Worm (Caenorhabditis elegans): ENCODE results near the gene sdz-10.
A peak's percentile ranks its signal among the peaks of the same experiment; 100 is the strongest.

The sdz-10 gene

ce11 chrII:2735644-2736043 lies 36.4 kb downstream of the sdz-10 start:
- TF ChIP-seq ceh-22 (tag; optimal IDR thresholded peaks at IDR 0.05): no peak
- no peak for TF ChIP-seq sdc-2 (tag; optimal IDR thresholded peaks at IDR 0.05)
- TF ChIP-seq lin-11 (tag; optimal IDR thresholded peaks at IDR 0.05): no peak
- no peak for TF ChIP-seq ahr-1 (tag; optimal IDR thresholded peaks at IDR 0.05)
- TF ChIP-seq madf-2 (tag; optimal IDR thresholded peaks at IDR 0.05): no peak
- TF ChIP-seq odd-2 (tag; optimal IDR thresholded peaks at IDR 0.05): no peak
- no peak for TF ChIP-seq npax-4 (tag; optimal IDR thresholded peaks at IDR 0.05)
- no peak for TF ChIP-seq pat-9 (tag; optimal IDR thresholded peaks at IDR 0.05)
- no peak for TF ChIP-seq tbx-7 (tag; optimal IDR thresholded peaks at IDR 0.05)
- no peak for TF ChIP-seq pha-2 (tag; optimal IDR thresholded peaks at IDR 0.05)
- no peak for TF ChIP-seq syd-9 (tag; optimal IDR thresholded peaks at IDR 0.05)
- no peak for TF ChIP-seq ets-4 (tag; optimal IDR thresholded peaks at IDR 0.05)
- TF ChIP-seq pag-3 (tag; optimal IDR thresholded peaks at IDR 0.05; ENCODE audit: borderline replicate concordance): no peak
- no peak for TF ChIP-seq ceh-31 (tag; optimal IDR thresholded peaks at IDR 0.05)
- no peak for TF ChIP-seq ama-1 (optimal IDR thresholded peaks at IDR 0.05)
- TF ChIP-seq mec-3 (tag; optimal IDR thresholded peaks at IDR 0.05; ENCODE audit: borderline replicate concordance): no peak
- TF ChIP-seq gmeb-2 (tag; optimal IDR thresholded peaks at IDR 0.05): no peak
- no peak for TF ChIP-seq elt-4 (tag; optimal IDR thresholded peaks at IDR 0.05)

DNA sequence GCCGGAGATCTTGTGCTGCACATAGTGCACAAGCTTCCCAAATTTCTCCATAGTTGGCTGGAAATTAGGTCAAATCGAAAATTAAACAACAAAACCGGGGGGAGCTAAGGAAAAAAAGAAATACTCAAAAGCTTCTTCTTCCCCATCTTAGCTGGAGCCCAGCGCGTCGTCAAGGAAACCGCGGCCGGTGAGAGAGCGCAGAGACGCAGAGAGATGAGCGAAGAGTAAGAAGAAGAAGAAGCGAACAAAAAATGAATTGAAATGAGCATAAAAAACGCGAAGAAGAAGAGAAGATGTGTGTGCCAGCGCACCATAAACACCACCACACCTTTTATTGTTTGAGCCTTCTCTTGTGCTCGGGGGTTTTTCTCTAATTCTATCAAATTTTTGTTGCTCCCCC lies 36.9 kb downstream of the sdz-10 start, which contains the start of gene wdr-31:
wdr-31 (minus strand) TSS at position 101 of the 400 bp plus-strand sequence.
- no peak for TF ChIP-seq hlh-6 (tag; optimal IDR thresholded peaks at IDR 0.05)
- TF ChIP-seq hlh-8 (tag; optimal IDR thresholded peaks at IDR 0.05): no peak
- TF ChIP-seq ets-4 (tag; optimal IDR thresholded peaks at IDR 0.05): no peak
- TF ChIP-seq pros-1 (tag; optimal IDR thresholded peaks at IDR 0.05): no peak
- TF ChIP-seq C08G9.2 (tag; optimal IDR thresholded peaks at IDR 0.05): no peak
- TF ChIP-seq madf-2 (tag; optimal IDR thresholded peaks at IDR 0.05): no peak
- no peak for TF ChIP-seq pha-2 (tag; optimal IDR thresholded peaks at IDR 0.05)
- TF ChIP-seq npax-4 (tag; optimal IDR thresholded peaks at IDR 0.05): no peak

DNA sequence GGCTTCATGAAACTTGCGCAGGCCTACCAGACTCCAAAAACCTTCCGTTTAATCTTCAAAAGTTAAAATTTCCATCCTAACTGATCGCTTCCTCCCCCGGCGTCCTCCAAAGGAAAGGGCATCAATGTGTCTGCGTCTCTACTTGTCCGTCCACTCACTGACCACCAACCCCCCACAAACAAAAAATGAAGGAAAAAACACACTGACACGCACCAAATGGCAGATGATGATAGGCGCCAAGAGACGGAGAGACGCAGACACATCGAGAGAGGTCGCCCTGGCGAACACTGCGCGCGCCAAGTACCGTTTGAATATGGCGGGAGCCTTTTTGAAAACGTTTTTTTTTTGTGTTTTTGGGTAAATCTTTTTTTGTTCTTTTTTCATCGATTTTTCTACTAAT lies 37.3 kb downstream of the sdz-10 start:
- TF ChIP-seq tbx-2 (tag; optimal IDR thresholded peaks at IDR 0.05) (no peak), nfya-1 (tag; optimal IDR thresholded peaks at IDR 0.05) (peak; percentile 49), ceh-48 (tag; optimal IDR thresholded peaks at IDR 0.05) (no peak), ceh-9 (tag; optimal IDR thresholded peaks at IDR 0.05) (no peak)

DNA sequence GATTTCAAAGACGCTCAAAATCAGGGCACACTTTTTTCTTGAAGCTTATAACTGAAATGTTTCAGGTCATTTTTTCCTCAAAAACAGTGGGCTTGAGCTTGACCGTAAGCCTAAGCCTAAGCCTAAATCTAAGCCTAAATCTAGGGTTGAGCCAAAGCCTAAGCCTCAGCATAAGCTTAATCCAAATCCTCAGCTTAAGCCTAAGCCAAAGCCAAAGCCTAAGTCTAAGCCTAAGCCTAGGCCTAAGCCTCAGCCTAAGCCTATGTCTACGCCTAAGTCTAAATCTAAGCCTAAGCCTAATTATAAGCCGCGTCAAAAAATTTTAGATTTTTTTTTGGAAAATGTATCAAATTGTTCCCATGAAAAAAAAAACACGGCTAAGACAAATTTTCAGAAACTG lies 37.8 kb downstream of the sdz-10 start:
- peak; percentile 82 for TF ChIP-seq dve-1 (tag; optimal IDR thresholded peaks at IDR 0.05)
- TF ChIP-seq C38D4.7 (GFP tag; optimal IDR thresholded peaks at IDR 0.05): no peak
- TF ChIP-seq ceh-22 (tag; optimal IDR thresholded peaks at IDR 0.05): no peak
- TF ChIP-seq ceh-24 (tag; optimal IDR thresholded peaks at IDR 0.05): no peak
- TF ChIP-seq ceh-14 (tag; optimal IDR thresholded peaks at IDR 0.05): no peak
- no peak for TF ChIP-seq ahr-1 (tag; optimal IDR thresholded peaks at IDR 0.05)

ce11 chrII:2730647-2731046 lies 41.4 kb downstream of the sdz-10 start:
- TF ChIP-seq dmd-4 (tag; optimal IDR thresholded peaks at IDR 0.05; ENCODE audit: borderline replicate concordance) (no peak), K09A11.1 (tag; optimal IDR thresholded peaks at IDR 0.05; ENCODE audit: insufficient read depth) (no peak), unc-42 (tag; optimal IDR thresholded peaks at IDR 0.05) (peak; percentile 34), pax-1 (tag; optimal IDR thresholded peaks at IDR 0.05) (no peak)

- TF ChIP-seq F13H6.1 (tag; optimal IDR thresholded peaks at IDR 0.05) (no peak), sox-4 (tag; optimal IDR thresholded peaks at IDR 0.05) (no peak), ceh-2 (tag; optimal IDR thresholded peaks at IDR 0.05) (no peak), ceh-48 (tag; optimal IDR thresholded peaks at IDR 0.05) (no peak), unc-3 (GFP tag; conservative IDR thresholded peaks at IDR 0.05) (no peak), unc-3 (tag; optimal IDR thresholded peaks at IDR 0.05) (no peak), unc-55 (GFP tag; optimal IDR thresholded peaks at IDR 0.05) (peak; percentile 52)
Observed at ce11 chrII:2726774-2727173, 45.3 kb downstream of the sdz-10 start.

Data from whole organism, late embryonic.